Worm (Caenorhabditis elegans): Measurements from ENCODE around the gene oac-57.
"Not testable (repeated sequence)": the region's sequence is repeated elsewhere in the genome, so short reads cannot be mapped to it uniquely, and the experiment has no call there.

- not testable (repeated sequence) for TF ChIP-seq unc-62 (GFP tag; optimal IDR thresholded peaks at IDR 0.05); ama-1 (optimal IDR thresholded peaks at IDR 0.05); ama-1 (GFP tag; optimal IDR thresholded peaks at IDR 0.05); lin-35 (GFP tag; optimal IDR thresholded peaks at IDR 0.05); ceh-27 (GFP tag; optimal IDR thresholded peaks at IDR 0.05); ztf-18 (tag; optimal IDR thresholded peaks at IDR 0.05); snpc-4 (GFP tag; optimal IDR thresholded peaks at IDR 0.05); snpc-4 (tag; optimal IDR thresholded peaks at IDR 0.05); nfya-1 (tag; optimal IDR thresholded peaks at IDR 0.05; ENCODE audit: borderline replicate concordance, insufficient read depth); F23B12.7 (tag; optimal IDR thresholded peaks at IDR 0.05; ENCODE audit: insufficient read depth); gei-17 (GFP tag; optimal IDR thresholded peaks at IDR 0.05); Y53G8AR.9 (GFP tag; conservative IDR thresholded peaks at IDR 0.05); dpl-1 (GFP tag; optimal IDR thresholded peaks at IDR 0.05); unc-130 (GFP tag; optimal IDR thresholded peaks at IDR 0.05); rpc-1 (optimal IDR thresholded peaks at IDR 0.05); rpc-1 (tag; optimal IDR thresholded peaks at IDR 0.05); hsf-1 (GFP tag; IDR thresholded peaks at IDR 0.05)
Measured at ce11 chrIV:12326932-12327331, 19.3 kb upstream of the oac-57 start, which contains the start of gene F19B6.3.

Data from whole organism, young adult.